Fruit fly (Drosophila melanogaster): Measurements from ENCODE around the gene cm.

DNA sequence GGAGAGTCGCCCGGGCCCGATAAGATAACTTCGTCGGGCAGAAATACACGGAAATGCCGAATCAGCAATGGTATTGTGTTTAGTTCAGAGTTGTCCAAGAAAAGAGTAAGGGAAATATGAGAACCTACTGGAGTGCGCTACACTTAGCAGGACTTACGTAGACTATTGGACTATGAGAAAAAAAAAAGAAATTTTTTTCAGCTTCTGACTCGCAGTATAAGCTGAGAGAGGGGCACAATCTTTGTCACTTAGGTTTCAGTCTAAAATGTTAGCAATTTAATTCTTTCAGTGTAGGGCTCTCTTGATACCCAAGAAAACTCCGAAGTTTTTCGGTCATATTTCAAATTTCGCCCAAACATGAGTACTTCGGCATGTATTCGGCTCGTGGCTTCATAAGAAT, 17.2 kb downstream of the cm start:
- TF ChIP-seq psq (optimal IDR thresholded peaks at IDR 0.05), result no peak
- no peak for TF ChIP-seq Myc (optimal IDR thresholded peaks at IDR 0.05)

Measured in Kc167 (cell line).